Worm (Caenorhabditis elegans): Measurements from ENCODE around the gene gly-13.

- TF ChIP-seq unc-39 (tag; optimal IDR thresholded peaks at IDR 0.05): no peak
- TF ChIP-seq snpc-4 (tag; optimal IDR thresholded peaks at IDR 0.05): no peak
Measured at ce11 chrX:9311225-9311624, 14.8 kb upstream of the gly-13 start, which contains the start of gene H29C22.1.

All from whole organism, L2 larva.